Fruit fly (Drosophila melanogaster): Measurements from ENCODE around the gene CG12880.

The CG12880 gene

DNA sequence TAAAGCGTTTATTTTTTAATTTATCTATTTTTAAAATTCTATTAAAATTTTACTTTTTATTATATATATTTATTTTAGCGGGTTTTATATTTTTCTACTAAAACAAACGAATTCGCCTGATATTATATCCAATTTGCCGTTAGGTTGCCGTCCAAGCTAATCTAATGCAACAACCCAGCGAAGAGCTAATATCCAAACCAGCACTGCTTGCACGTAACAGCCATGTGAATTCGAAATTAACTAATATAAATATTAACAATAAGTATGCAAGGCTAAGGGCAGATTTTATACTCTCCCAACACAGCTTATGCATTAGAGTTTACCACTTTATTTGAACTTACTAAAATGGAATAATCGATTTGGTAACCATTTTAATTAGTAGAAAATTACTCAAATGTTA lies 34.1 kb upstream of the CG12880 start:
- no peak for TF ChIP-seq CG34367 (tag; optimal IDR thresholded peaks at IDR 0.05)
- TF ChIP-seq CG9948 (tag; optimal IDR thresholded peaks at IDR 0.05): no peak
- no peak for TF ChIP-seq CG17806 (tag; optimal IDR thresholded peaks at IDR 0.05)
- no peak for TF ChIP-seq CG4496 (GFP tag; IDR thresholded peaks at IDR 0.05)
- TF ChIP-seq CG12605 (GFP tag; IDR thresholded peaks at IDR 0.05): no peak
- no peak for TF ChIP-seq CG10348 (GFP tag; IDR thresholded peaks at IDR 0.05)

- no peak for TF ChIP-seq CG12605 (GFP tag; IDR thresholded peaks at IDR 0.05)
- TF ChIP-seq D1 (tag; optimal IDR thresholded peaks at IDR 0.05): no peak
These were observed 33.5 kb upstream of the CG12880 start, which contains the start of gene RpS10a for dm6 chr3R:27652156-27652810. Gene RpS10a, plus strand, starts transcription at chr3R:27652760.

dm6 chr3R:27655109-27655508 lies 30.7 kb upstream of the CG12880 start:
- TF ChIP-seq fd96Ca (GFP tag; IDR thresholded peaks at IDR 0.05): peak; percentile 46; the same call in 1 of the 3 replicates
- peak; percentile 47 for TF ChIP-seq CG8301 (tag; optimal IDR thresholded peaks at IDR 0.05)
- TF ChIP-seq CG8159 (tag; optimal IDR thresholded peaks at IDR 0.05): peak; percentile 29
- peak; percentile 60 for TF ChIP-seq CG4496 (GFP tag; IDR thresholded peaks at IDR 0.05)
- no peak; the same call in 1 of the 2 replicates for TF ChIP-seq Ets98B (GFP tag; IDR thresholded peaks at IDR 0.05)
- no peak for TF ChIP-seq EcR (GFP tag; optimal IDR thresholded peaks at IDR 0.05)
- TF ChIP-seq CG15710 (tag; optimal IDR thresholded peaks at IDR 0.05): no peak
- peak; percentile 59 for TF ChIP-seq CG32121 (GFP tag; IDR thresholded peaks at IDR 0.05)
- peak; percentile 36 for TF ChIP-seq CG9948 (tag; optimal IDR thresholded peaks at IDR 0.05)
- no peak for TF ChIP-seq rn (GFP tag; IDR thresholded peaks at IDR 0.05)
- peak; percentile 53 for TF ChIP-seq CG14655 (GFP tag; optimal IDR thresholded peaks at IDR 0.05)
- peak; percentile 5 for TF ChIP-seq CG34367 (tag; optimal IDR thresholded peaks at IDR 0.05)

DNA sequence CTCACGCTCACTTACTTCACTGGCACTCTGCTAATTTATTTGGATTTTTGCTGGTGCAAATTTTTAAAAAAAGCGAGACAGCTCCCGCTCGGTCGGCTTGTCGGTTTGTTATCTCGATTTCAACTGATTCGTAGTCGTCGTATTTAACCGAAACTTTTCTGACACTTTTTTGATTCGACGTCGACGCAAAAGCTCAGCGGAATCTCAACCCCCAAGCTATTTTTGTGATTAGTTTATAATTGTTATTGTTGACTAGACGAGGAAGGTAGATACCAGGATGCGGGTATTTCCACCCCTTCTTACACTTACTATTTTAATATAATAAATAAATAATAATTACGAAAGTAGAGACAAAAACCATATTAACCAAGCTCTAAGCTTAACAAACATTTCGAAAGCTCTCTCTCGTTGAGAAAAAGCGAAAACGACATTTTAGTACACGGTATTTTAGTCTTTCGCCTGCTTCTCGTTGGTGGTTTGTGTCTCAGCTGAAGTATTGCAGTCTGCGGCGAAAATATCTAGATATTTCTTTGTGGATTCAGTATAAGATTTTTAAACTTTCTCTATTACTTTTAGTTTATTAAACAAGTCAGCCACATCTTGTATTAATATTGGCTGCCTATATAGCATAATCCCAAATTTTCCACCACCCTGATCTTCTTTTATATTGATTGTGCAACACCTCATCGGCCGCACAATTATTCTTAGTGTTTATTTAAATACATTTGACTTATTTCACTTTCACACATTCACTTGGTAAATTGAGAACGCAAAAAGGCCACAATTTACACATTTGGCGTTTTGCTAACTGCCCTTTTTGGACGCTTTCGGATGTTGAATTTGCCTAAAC lies 28.9 kb upstream of the CG12880 start, which contains the start of gene tau:
Gene tau, minus strand, starts transcription at position 311 of the 850 bp plus-strand sequence.
- no peak for TF ChIP-seq gl (tag; optimal IDR thresholded peaks at IDR 0.05)
- peak; percentile 20; the same call in 1 of the 2 replicates for TF ChIP-seq CG32121 (GFP tag; IDR thresholded peaks at IDR 0.05)

dm6 chr3R:27660127-27660579 lies 25.6 kb upstream of the CG12880 start, which contains the start of gene Mlc1:
Gene Mlc1, minus strand, starts transcription at chr3R:27660177.
- TF ChIP-seq gl (tag; optimal IDR thresholded peaks at IDR 0.05) (no peak), Pif1B (GFP tag; optimal IDR thresholded peaks at IDR 0.05) (no peak), CG14655 (GFP tag; optimal IDR thresholded peaks at IDR 0.05) (no peak), CG8159 (tag; optimal IDR thresholded peaks at IDR 0.05) (no peak), EcR (GFP tag; optimal IDR thresholded peaks at IDR 0.05) (no peak), CG17806 (tag; optimal IDR thresholded peaks at IDR 0.05) (no peak), D1 (tag; optimal IDR thresholded peaks at IDR 0.05) (no peak), Ets98B (GFP tag; IDR thresholded peaks at IDR 0.05) (no peak), fd96Ca (GFP tag; IDR thresholded peaks at IDR 0.05) (no peak), CG12605 (GFP tag; IDR thresholded peaks at IDR 0.05) (no peak), CG4496 (GFP tag; IDR thresholded peaks at IDR 0.05) (no peak), rn (GFP tag; IDR thresholded peaks at IDR 0.05) (no peak), CG13204 (GFP tag; optimal IDR thresholded peaks at IDR 0.05) (no peak), CG34367 (tag; optimal IDR thresholded peaks at IDR 0.05) (no peak), Pif1A (GFP tag; optimal IDR thresholded peaks at IDR 0.05) (no peak), CG9948 (tag; optimal IDR thresholded peaks at IDR 0.05) (no peak), CG10348 (GFP tag; IDR thresholded peaks at IDR 0.05) (no peak)

- TF ChIP-seq CG14655 (GFP tag; optimal IDR thresholded peaks at IDR 0.05): no peak
- peak; percentile 87 for TF ChIP-seq CG12605 (GFP tag; IDR thresholded peaks at IDR 0.05)
These were observed 24.4 kb upstream of the CG12880 start for dm6 chr3R:27661389-27661788.

dm6 chr3R:27661971-27662489 lies 23.7 kb upstream of the CG12880 start, which contains the start of gene unc80:
Gene unc80, plus strand, starts transcription at chr3R:27662439.
- TF ChIP-seq CG14655 (GFP tag; optimal IDR thresholded peaks at IDR 0.05) (no peak), Pif1A (GFP tag; optimal IDR thresholded peaks at IDR 0.05) (no peak), fd96Ca (GFP tag; IDR thresholded peaks at IDR 0.05) (no peak), CG10348 (GFP tag; IDR thresholded peaks at IDR 0.05) (no peak), CG32121 (GFP tag; IDR thresholded peaks at IDR 0.05) (no peak), gl (tag; optimal IDR thresholded peaks at IDR 0.05) (no peak), Pif1B (GFP tag; optimal IDR thresholded peaks at IDR 0.05) (no peak), CG15710 (tag; optimal IDR thresholded peaks at IDR 0.05) (no peak), CG9948 (tag; optimal IDR thresholded peaks at IDR 0.05) (no peak), CG13204 (GFP tag; optimal IDR thresholded peaks at IDR 0.05) (no peak), rn (GFP tag; IDR thresholded peaks at IDR 0.05) (no peak), Ets98B (GFP tag; IDR thresholded peaks at IDR 0.05) (no peak), EcR (GFP tag; optimal IDR thresholded peaks at IDR 0.05) (no peak), CG12605 (GFP tag; IDR thresholded peaks at IDR 0.05) (no peak), Snoo (tag; optimal IDR thresholded peaks at IDR 0.05) (no peak)
